Worm (Caenorhabditis elegans) whole organism, L3 larva: ENCODE measurements around the gene asp-4.

Source experiments
- R02D3.7 ChIP-seq: fragments of 150-350 bp; optimal IDR thresholded peaks from 2 replicates; lab custom pipeline; 2014; ENCODE audit warnings: missing biosample characterization, missing genetic modification characterization
- ZK546.5 ChIP-seq: sonication (generic microtip); optimal IDR thresholded peaks from 2 replicates; lab custom pipeline; 2017; ENCODE audit warnings: missing biosample characterization, missing genetic modification characterization
- ama-1 ChIP-seq: fragments of 150-350 bp; optimal IDR thresholded peaks from 2 replicates; lab custom pipeline; 2018
- ceh-16 ChIP-seq: sonication (generic microtip); optimal IDR thresholded peaks from 2 replicates; lab custom pipeline; 2017; ENCODE audit warnings: missing biosample characterization, missing genetic modification characterization
- ceh-82 ChIP-seq: fragments of 150-350 bp; optimal IDR thresholded peaks from 2 replicates; lab custom pipeline; 2014; ENCODE audit warnings: missing biosample characterization, missing genetic modification characterization
- ceh-9 ChIP-seq: sonication (generic microtip); optimal IDR thresholded peaks from 2 replicates; lab custom pipeline; 2018; ENCODE audit warnings: missing biosample characterization, missing genetic modification characterization
- daf-12 ChIP-seq: fragments of 150-350 bp; optimal IDR thresholded peaks from 2 replicates; lab custom pipeline; 2014; ENCODE audit warnings: missing biosample characterization, missing genetic modification reagents, missing genetic modification characterization
- egl-27 ChIP-seq: sonication (generic microtip); optimal IDR thresholded peaks from 4 replicates; lab custom pipeline; 2017; ENCODE audit warnings: missing biosample characterization, missing genetic modification reagents, missing genetic modification characterization
- egl-5 ChIP-seq: fragments of 150-350 bp; optimal IDR thresholded peaks from 2 replicates; lab custom pipeline; 2017; ENCODE audit warnings: missing biosample characterization, missing genetic modification reagents, missing genetic modification characterization, inconsistent platforms
- elt-1 ChIP-seq: fragments of 150-350 bp; optimal IDR thresholded peaks from 2 replicates; lab custom pipeline; 2014; ENCODE audit warnings: missing biosample characterization, missing genetic modification characterization
- elt-2 ChIP-seq: sonication (generic microtip); optimal IDR thresholded peaks from 2 replicates; lab custom pipeline; 2016; ENCODE audit warnings: missing genetic modification reagents, mild to moderate bottlenecking, missing genetic modification characterization, missing compliant biosample characterization
- elt-3 ChIP-seq, 3 experiments: fragments of 150-350 bp in 1 of 3; sonication (generic microtip) in 2 of 3; optimal IDR thresholded peaks; 2 replicates in 2 of 3; 4 replicates in 1 of 3; lab custom pipeline; 2014 to 2017; ENCODE audit warnings: missing biosample characterization in 3 of 3, missing genetic modification characterization in 3 of 3
- eor-1 ChIP-seq, 2 experiments: fragments of 150-350 bp; optimal IDR thresholded peaks; 2 replicates each; lab custom pipeline; 2014 to 2018; ENCODE audit warnings: missing biosample characterization in 2 of 2, missing genetic modification characterization in 2 of 2
- fkh-10 ChIP-seq: sonication (generic microtip); optimal IDR thresholded peaks from 2 replicates; lab custom pipeline; 2017; ENCODE audit warnings: missing biosample characterization, missing genetic modification reagents, missing genetic modification characterization
- fkh-2 ChIP-seq: fragments of 150-350 bp; optimal IDR thresholded peaks from 2 replicates; lab custom pipeline; 2014; ENCODE audit warnings: missing biosample characterization, missing genetic modification reagents, missing genetic modification characterization
- hmg-11 ChIP-seq: sonication (generic microtip); optimal IDR thresholded peaks from 2 replicates; lab custom pipeline; 2016; ENCODE audit warnings: missing genetic modification characterization, missing compliant biosample characterization
- jun-1 ChIP-seq: fragments of 150-350 bp; optimal IDR thresholded peaks from 2 replicates; lab custom pipeline; 2014; ENCODE audit warnings: missing biosample characterization, missing genetic modification reagents, missing genetic modification characterization
- lin-15B ChIP-seq: fragments of 150-350 bp; optimal IDR thresholded peaks from 2 replicates; lab custom pipeline; 2014; ENCODE audit warnings: missing biosample characterization, missing genetic modification characterization
- lin-39 ChIP-seq: fragments of 150-350 bp; optimal IDR thresholded peaks from 2 replicates; lab custom pipeline; 2018; ENCODE audit warnings: missing biosample characterization, missing genetic modification reagents, missing genetic modification characterization
- lsy-12 ChIP-seq: sonication (generic microtip); optimal IDR thresholded peaks from 2 replicates; lab custom pipeline; 2016; ENCODE audit warnings: mild to moderate bottlenecking, missing genetic modification characterization, missing compliant biosample characterization
- mdl-1 ChIP-seq: fragments of 150-350 bp; optimal IDR thresholded peaks from 2 replicates; lab custom pipeline; 2014; ENCODE audit warnings: missing biosample characterization, missing genetic modification characterization
- mml-1 ChIP-seq: fragments of 150-350 bp; sonication (generic microtip); optimal IDR thresholded peaks from 3 replicates; lab custom pipeline; 2014; ENCODE audit warnings: missing biosample characterization, missing genetic modification characterization
- nfya-1 ChIP-seq: sonication (generic microtip); optimal IDR thresholded peaks from 2 replicates; lab custom pipeline; 2017; ENCODE audit warnings: missing genetic modification characterization, mild to moderate bottlenecking, missing compliant biosample characterization, antibody characterized with exemption, moderate library complexity; ENCODE audit not compliant: insufficient read depth
- nhr-11 ChIP-seq: fragments of 150-350 bp; optimal IDR thresholded peaks from 2 replicates; lab custom pipeline; 2014; ENCODE audit warnings: missing biosample characterization, missing genetic modification characterization
- nhr-12 ChIP-seq: fragments of 150-350 bp; optimal IDR thresholded peaks from 2 replicates; lab custom pipeline; 2014; ENCODE audit warnings: missing biosample characterization, missing genetic modification characterization
- nhr-23 ChIP-seq: fragments of 150-350 bp; optimal IDR thresholded peaks from 2 replicates; lab custom pipeline; 2014; ENCODE audit warnings: missing biosample characterization, missing genetic modification reagents, missing genetic modification characterization
- nhr-237 ChIP-seq: fragments of 150-350 bp; optimal IDR thresholded peaks from 2 replicates; lab custom pipeline; 2014; ENCODE audit warnings: missing biosample characterization, missing genetic modification characterization
- nhr-25 ChIP-seq: sonication (generic microtip); optimal IDR thresholded peaks from 2 replicates; lab custom pipeline; 2017; ENCODE audit warnings: missing biosample characterization, missing genetic modification characterization
- nhr-28 ChIP-seq: fragments of 150-350 bp; optimal IDR thresholded peaks from 2 replicates; lab custom pipeline; 2014; ENCODE audit warnings: missing biosample characterization, missing genetic modification characterization
- nhr-43 ChIP-seq: sonication (generic microtip); optimal IDR thresholded peaks from 2 replicates; lab custom pipeline; 2016; ENCODE audit warnings: mild to moderate bottlenecking, missing genetic modification characterization, missing compliant biosample characterization; ENCODE audit not compliant: poor library complexity, severe bottlenecking
- nhr-67 ChIP-seq: fragments of 150-350 bp; optimal IDR thresholded peaks from 2 replicates; lab custom pipeline; 2014; ENCODE audit warnings: missing biosample characterization, missing genetic modification characterization
- nhr-76 ChIP-seq: fragments of 150-350 bp; sonication (generic microtip); optimal IDR thresholded peaks from 5 replicates; lab custom pipeline; 2014; ENCODE audit warnings: missing biosample characterization, missing genetic modification characterization
- nhr-77 ChIP-seq: fragments of 150-350 bp; optimal IDR thresholded peaks from 2 replicates; lab custom pipeline; 2014; ENCODE audit warnings: missing biosample characterization, missing genetic modification characterization
- pha-4 ChIP-seq: fragments of 150-350 bp; optimal IDR thresholded peaks from 2 replicates; lab custom pipeline; 2014; ENCODE audit warnings: missing biosample characterization, missing genetic modification reagents, missing genetic modification characterization
- pqm-1 ChIP-seq: fragments of 150-350 bp; optimal IDR thresholded peaks from 2 replicates; lab custom pipeline; 2017; ENCODE audit warnings: missing biosample characterization, missing genetic modification characterization, inconsistent platforms
- sea-2 ChIP-seq: fragments of 150-350 bp; sonication (generic microtip); optimal IDR thresholded peaks from 4 replicates; lab custom pipeline; 2014; ENCODE audit warnings: missing biosample characterization, missing genetic modification reagents, missing genetic modification characterization
- skn-1 ChIP-seq: fragments of 150-350 bp; optimal IDR thresholded peaks from 2 replicates; lab custom pipeline; 2014; ENCODE audit warnings: missing biosample characterization, missing genetic modification characterization
- snpc-4 ChIP-seq: fragments of 150-350 bp; optimal IDR thresholded peaks from 2 replicates; lab custom pipeline; 2014; ENCODE audit warnings: missing biosample characterization, missing genetic modification characterization
- tbx-2 ChIP-seq: sonication (generic microtip); optimal IDR thresholded peaks from 2 replicates; lab custom pipeline; 2016; ENCODE audit warnings: mild to moderate bottlenecking, missing genetic modification characterization, missing compliant biosample characterization
- unc-39 ChIP-seq: sonication (generic microtip); optimal IDR thresholded peaks from 4 replicates; lab custom pipeline; 2017; ENCODE audit warnings: missing biosample characterization, missing genetic modification characterization
- unc-62 ChIP-seq: fragments of 150-350 bp; sonication (generic microtip); optimal IDR thresholded peaks from 4 replicates; lab custom pipeline; 2014; ENCODE audit warnings: missing biosample characterization, missing genetic modification reagents, missing genetic modification characterization
- zag-1 ChIP-seq: fragments of 150-350 bp; optimal IDR thresholded peaks from 2 replicates; lab custom pipeline; 2014; ENCODE audit warnings: missing biosample characterization, missing genetic modification characterization
- ztf-11 ChIP-seq: fragments of 150-350 bp; optimal IDR thresholded peaks from 2 replicates; lab custom pipeline; 2014; ENCODE audit warnings: missing biosample characterization, missing genetic modification characterization
- ztf-4 ChIP-seq: fragments of 150-350 bp; optimal IDR thresholded peaks from 2 replicates; lab custom pipeline; 2014; ENCODE audit warnings: missing biosample characterization, missing genetic modification characterization

asp-4 gene

ce11 chrX:13261037-13261592 lies 39.9 kb upstream of the asp-4 start:
- peak; percentile 23 for TF ChIP-seq elt-2
- peak; percentile 21 for TF ChIP-seq pqm-1 (tag; lab: Kevin White, UChicago)

- TF ChIP-seq lin-15B (tag; lab: Kevin White, UChicago) (no peak), pqm-1 (tag; lab: Kevin White, UChicago) (peak; percentile 45), elt-2 (peak; percentile 97), eor-1 (tag; optimal IDR thresholded peaks at IDR 0.05; lab: Kevin White, UChicago) (no peak), unc-39 (tag; lab: Kevin White, UChicago) (no peak), ama-1 (lab: Kevin White, UChicago) (no peak), nhr-12 (tag; lab: Kevin White, UChicago) (no peak), pha-4 (tag; lab: Kevin White, UChicago) (no peak), R02D3.7 (no peak), skn-1 (tag; lab: Kevin White, UChicago) (no peak), nhr-25 (no peak), jun-1 (tag; lab: Kevin White, UChicago) (peak; percentile 43), fkh-10 (GFP tag; lab: Kevin White, UChicago) (no peak), elt-1 (tag; lab: Kevin White, UChicago) (no peak)
- TF ChIP-seq, all 47 proteins: peak for 3
These were observed 36.3 kb upstream of the asp-4 start, which contains the start of gene K08H2.10 for ce11 chrX:13257577-13257976. Gene K08H2.10, plus strand, starts transcription at chrX:13257806.

- TF ChIP-seq nhr-43 (tag; lab: Kevin White, UChicago) (peak; percentile 14), egl-27 (tag; lab: Kevin White, UChicago) (no peak)
These were observed 30.7 kb upstream of the asp-4 start, which contains the start of gene nhr-32 for ce11 chrX:13251914-13252434. Gene nhr-32, plus strand, starts transcription at chrX:13251964.

DNA sequence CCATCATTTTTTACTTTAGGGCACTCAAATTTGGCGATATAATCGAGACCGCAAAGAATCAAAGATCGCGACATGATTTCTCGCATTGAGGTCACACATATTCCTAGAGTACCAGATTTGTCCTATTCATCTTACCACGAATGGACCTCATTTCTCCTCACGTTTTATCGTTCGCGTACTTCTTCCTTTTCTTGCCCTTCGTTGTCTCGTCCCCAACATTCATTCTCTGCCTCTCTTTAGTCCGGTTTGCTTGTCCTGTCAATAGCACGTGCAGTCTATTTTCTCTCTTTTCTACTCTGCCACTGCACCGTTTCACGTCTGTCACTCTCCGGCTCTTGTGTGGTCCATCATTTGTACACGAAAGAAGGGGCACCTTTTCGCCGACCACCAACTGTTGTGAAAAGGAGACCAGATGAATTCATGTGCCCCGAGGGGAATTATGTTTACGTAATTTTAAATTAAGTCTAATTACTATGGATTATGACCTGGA lies 30.1 kb upstream of the asp-4 start:
- TF ChIP-seq fkh-2 (tag; lab: Kevin White, UChicago), result no peak
- peak; percentile 44 for TF ChIP-seq egl-5
- TF ChIP-seq elt-2, result peak; percentile 41
- no peak for TF ChIP-seq nhr-67 (tag; lab: Kevin White, UChicago)
- no peak for TF ChIP-seq lin-15B (tag; lab: Kevin White, UChicago)
- TF ChIP-seq unc-39 (tag; lab: Kevin White, UChicago), result no peak
- peak; percentile 0 for TF ChIP-seq pqm-1 (tag; lab: Kevin White, UChicago)
- TF ChIP-seq nhr-77, result no peak
- TF ChIP-seq ama-1 (lab: Kevin White, UChicago), result peak; percentile 54
- TF ChIP-seq skn-1 (tag; lab: Kevin White, UChicago), result no peak
- TF ChIP-seq lsy-12 (tag; lab: Kevin White, UChicago), result peak; percentile 25
- TF ChIP-seq daf-12, result no peak
- no peak for TF ChIP-seq nhr-11 (tag; lab: Kevin White, UChicago)
- no peak for TF ChIP-seq nhr-28 (tag; lab: Kevin White, UChicago)
- no peak for TF ChIP-seq ceh-16
- no peak for TF ChIP-seq mml-1 (tag; lab: Kevin White, UChicago)
- TF ChIP-seq ztf-11 (tag; lab: Kevin White, UChicago), result no peak
- TF ChIP-seq zag-1 (tag; lab: Kevin White, UChicago), result no peak
- TF ChIP-seq ceh-9, result no peak
- no peak for TF ChIP-seq ZK546.5 (tag; lab: Kevin White, UChicago)
- peak; percentile 10 for TF ChIP-seq ztf-4 (tag; lab: Kevin White, UChicago)
- peak; percentile 87 for TF ChIP-seq mdl-1 (tag; lab: Kevin White, UChicago)
- TF ChIP-seq elt-3 (tag; optimal IDR thresholded peaks at IDR 0.05; lab: Kevin White, UChicago), result no peak
- peak; percentile 77 for TF ChIP-seq lin-39 (tag; lab: Kevin White, UChicago)
- peak; percentile 88 for TF ChIP-seq nhr-25
- TF ChIP-seq unc-62 (GFP tag; lab: Kevin White, UChicago), result no peak
- no peak for TF ChIP-seq nhr-12 (tag; lab: Kevin White, UChicago)
- no peak for TF ChIP-seq sea-2 (GFP tag; lab: Kevin White, UChicago)
- TF ChIP-seq fkh-10 (GFP tag; lab: Kevin White, UChicago), result no peak
- TF ChIP-seq snpc-4 (tag; lab: Kevin White, UChicago), result peak; percentile 53
- TF ChIP-seq R02D3.7, result no peak
- no peak for TF ChIP-seq ceh-82 (tag; lab: Kevin White, UChicago)
- peak; percentile 42 for TF ChIP-seq tbx-2 (tag; lab: Kevin White, UChicago)
- TF ChIP-seq jun-1 (tag; lab: Kevin White, UChicago), result peak; percentile 12
- TF ChIP-seq nhr-43 (tag; lab: Kevin White, UChicago), result peak; percentile 44
- no peak for TF ChIP-seq nhr-76 (tag; lab: Kevin White, UChicago)
- no peak for TF ChIP-seq nhr-237
- TF ChIP-seq egl-27 (tag; lab: Kevin White, UChicago), result peak; percentile 19
- TF ChIP-seq hmg-11, result peak; percentile 55
- peak; percentile 71 for TF ChIP-seq nhr-23 (tag; lab: Kevin White, UChicago)
- peak; percentile 82 for TF ChIP-seq elt-1 (tag; lab: Kevin White, UChicago)
- TF ChIP-seq nfya-1, result peak; percentile 71
